Worm (Caenorhabditis elegans) whole organism, early embryonic: ENCODE results near the gene E01G6.1.

Experiments
- B0310.2 ChIP-seq: sonication (generic microtip); optimal IDR thresholded peaks from 2 replicates; lab custom pipeline; 2016; ENCODE audit warnings: mild to moderate bottlenecking, missing genetic modification characterization, missing compliant biosample characterization
- F13C5.2 ChIP-seq: sonication (generic microtip); optimal IDR thresholded peaks from 2 replicates; lab custom pipeline; 2017; ENCODE audit warnings: mild to moderate bottlenecking, missing genetic modification characterization, inconsistent platforms, missing compliant biosample characterization
- aly-1 ChIP-seq: sonication (generic microtip); optimal IDR thresholded peaks from 2 replicates; lab custom pipeline; 2016; ENCODE audit warnings: missing genetic modification characterization, missing compliant biosample characterization
- ama-1 ChIP-seq: fragments of 150-350 bp; optimal IDR thresholded peaks from 2 replicates; lab custom pipeline; 2014
- ceh-13 ChIP-seq: fragments of 200-800 bp; sonication (Bioruptor generic); optimal IDR thresholded peaks from 2 replicates; lab custom pipeline; 2018; ENCODE audit warnings: mild to moderate bottlenecking, missing genetic modification characterization, missing compliant biosample characterization
- ceh-36 ChIP-seq: sonication (generic microtip); optimal IDR thresholded peaks from 2 replicates; lab custom pipeline; 2016; ENCODE audit warnings: missing genetic modification characterization, inconsistent platforms, missing compliant biosample characterization
- ets-7 ChIP-seq: sonication (generic microtip); optimal IDR thresholded peaks from 2 replicates; lab custom pipeline; 2016; ENCODE audit warnings: missing genotype, missing genetic modification characterization, missing compliant biosample characterization
- flt-1 ChIP-seq: fragments of 200-800 bp; sonication (Bioruptor generic); IDR thresholded peaks from 2 replicates; pipeline ENCODE4 v1.3.6; 2022; ENCODE audit warnings: missing genetic modification characterization, missing compliant biosample characterization
- hmbx-1 ChIP-seq: sonication (generic microtip); optimal IDR thresholded peaks from 2 replicates; lab custom pipeline; 2016; ENCODE audit warnings: mild to moderate bottlenecking, missing genetic modification characterization, missing compliant biosample characterization
- hmg-4 ChIP-seq: fragments of 200-800 bp; sonication (Bioruptor generic); optimal IDR thresholded peaks from 2 replicates; lab custom pipeline; 2018; ENCODE audit warnings: mild to moderate bottlenecking, missing genetic modification characterization, missing compliant biosample characterization
- hnd-1 ChIP-seq: sonication (generic microtip); optimal IDR thresholded peaks from 2 replicates; lab custom pipeline; 2016; ENCODE audit warnings: missing genetic modification characterization, missing compliant biosample characterization
- pes-1 ChIP-seq: fragments of 200-800 bp; sonication (Bioruptor generic); IDR thresholded peaks from 2 replicates; pipeline ENCODE4 v1.3.6; 2022; ENCODE audit warnings: missing genetic modification reagents, missing genetic modification characterization, missing compliant biosample characterization
- scrt-1 ChIP-seq: fragments of 200-800 bp; sonication (Bioruptor generic); IDR thresholded peaks from 2 replicates; pipeline ENCODE4 v1.3.6; 2022; ENCODE audit warnings: missing genetic modification characterization, missing compliant biosample characterization
- sea-1 ChIP-seq: fragments of 200-800 bp; sonication (Bioruptor generic); conservative IDR thresholded peaks from 2 replicates; pipeline ENCODE4 v1.3.6; 2022; ENCODE audit warnings: missing genetic modification characterization, missing compliant biosample characterization
- tbx-11 ChIP-seq: fragments of 200-800 bp; sonication (Bioruptor generic); IDR thresholded peaks from 2 replicates; pipeline ENCODE4 v1.3.6; 2022; ENCODE audit warnings: missing genetic modification characterization, missing compliant biosample characterization
- tbx-37 ChIP-seq: fragments of 200-800 bp; sonication (Bioruptor generic); conservative IDR thresholded peaks from 2 replicates; pipeline ENCODE4 v1.3.6; 2022; ENCODE audit warnings: missing genetic modification reagents, missing genetic modification characterization, missing compliant biosample characterization
- tra-4 ChIP-seq: sonication (generic microtip); optimal IDR thresholded peaks from 2 replicates; lab custom pipeline; 2017; ENCODE audit warnings: missing genetic modification characterization, missing compliant biosample characterization

Gene E01G6.1

DNA sequence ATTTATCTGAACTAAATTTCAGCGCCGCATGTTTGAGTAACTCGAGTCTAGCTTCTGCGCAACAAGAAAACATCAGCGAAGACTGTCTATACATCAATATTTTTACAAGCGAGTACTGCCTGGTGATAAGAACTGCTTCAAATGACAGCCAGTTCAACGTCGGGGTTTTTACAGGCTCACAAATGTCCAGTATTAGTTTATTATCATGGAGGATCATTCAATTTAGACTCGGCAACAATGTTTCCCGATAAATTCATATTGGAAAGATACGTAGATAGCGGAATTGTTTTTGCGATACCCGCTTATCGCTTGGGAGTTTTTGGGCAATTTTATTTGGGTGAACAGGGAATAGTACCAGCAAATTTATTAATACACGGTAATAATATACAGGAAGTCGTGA is 30.3 kb upstream of the E01G6.1 start:
- TF ChIP-seq pes-1 = no peak
- no peak for TF ChIP-seq ceh-36 (tag; lab: Kevin White, UChicago)
- no peak for TF ChIP-seq tra-4

ce11 chrX:12234424-12234823 is 26.3 kb upstream of the E01G6.1 start:
- TF ChIP-seq tbx-11 (no peak), flt-1 (GFP tag; lab: Robert Waterston, UW) (no peak), hmbx-1 (no peak), hmg-4 (GFP tag; lab: Kevin White, UChicago) (no peak), aly-1 (tag; lab: Kevin White, UChicago) (no peak), tra-4 (no peak), sea-1 (GFP tag; lab: Robert Waterston, UW) (no peak), ceh-36 (tag; lab: Kevin White, UChicago) (no peak), hnd-1 (no peak), pes-1 (no peak), tbx-37 (no peak), B0310.2 (tag; lab: Kevin White, UChicago) (no peak), ceh-13 (GFP tag; lab: Kevin White, UChicago) (no peak), ets-7 (tag; lab: Kevin White, UChicago) (no peak), ama-1 (lab: Kevin White, UChicago) (no peak), F13C5.2 (tag; lab: Kevin White, UChicago) (no peak), scrt-1 (no peak)

- no peak for TF ChIP-seq aly-1 (tag; lab: Kevin White, UChicago)
- no peak for TF ChIP-seq pes-1
- no peak for TF ChIP-seq tbx-11
- no peak for TF ChIP-seq tra-4
Observed at ce11 chrX:12235388-12235787, 25.3 kb upstream of the E01G6.1 start, which contains the start of gene C23H4.6. Gene C23H4.6 (plus strand): TSS chrX:12235606.

DNA sequence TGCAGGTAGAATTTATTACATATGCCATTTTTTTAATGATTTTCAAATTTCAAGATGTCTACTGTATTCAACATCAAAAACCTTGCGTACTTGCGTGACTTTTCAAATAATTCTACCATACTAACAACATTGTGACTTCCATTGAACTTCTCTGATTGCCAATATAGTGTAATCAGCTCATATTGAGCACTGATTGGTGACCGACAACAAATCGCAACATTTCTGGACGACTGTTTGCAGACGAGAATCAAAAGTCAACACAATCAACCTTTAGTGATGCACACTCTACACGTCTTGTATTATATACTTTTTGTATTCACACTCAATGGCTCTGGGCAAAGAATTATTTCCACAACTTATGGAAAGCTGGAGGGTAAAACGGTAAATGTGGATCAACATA is 19.2 kb upstream of the E01G6.1 start, which contains the start of gene cest-3:
Gene cest-3 (plus strand): TSS at position 190 of the 400 bp plus-strand sequence.
- no peak for TF ChIP-seq tbx-37
- no peak for TF ChIP-seq tra-4
- no peak for TF ChIP-seq ceh-36 (tag; lab: Kevin White, UChicago)
- TF ChIP-seq F13C5.2 (tag; lab: Kevin White, UChicago) = no peak
- no peak for TF ChIP-seq flt-1 (GFP tag; lab: Robert Waterston, UW)
- no peak for TF ChIP-seq ceh-13 (GFP tag; lab: Kevin White, UChicago)
- TF ChIP-seq pes-1 = no peak
- no peak for TF ChIP-seq scrt-1
- TF ChIP-seq hnd-1 = no peak
- TF ChIP-seq aly-1 (tag; lab: Kevin White, UChicago) = no peak
- no peak for TF ChIP-seq tbx-11
- no peak for TF ChIP-seq sea-1 (GFP tag; lab: Robert Waterston, UW)
- no peak for TF ChIP-seq ama-1 (lab: Kevin White, UChicago)
- TF ChIP-seq hmbx-1 = no peak
- TF ChIP-seq B0310.2 (tag; lab: Kevin White, UChicago) = no peak
- TF ChIP-seq ets-7 (tag; lab: Kevin White, UChicago) = no peak
- no peak for TF ChIP-seq hmg-4 (GFP tag; lab: Kevin White, UChicago)

DNA sequence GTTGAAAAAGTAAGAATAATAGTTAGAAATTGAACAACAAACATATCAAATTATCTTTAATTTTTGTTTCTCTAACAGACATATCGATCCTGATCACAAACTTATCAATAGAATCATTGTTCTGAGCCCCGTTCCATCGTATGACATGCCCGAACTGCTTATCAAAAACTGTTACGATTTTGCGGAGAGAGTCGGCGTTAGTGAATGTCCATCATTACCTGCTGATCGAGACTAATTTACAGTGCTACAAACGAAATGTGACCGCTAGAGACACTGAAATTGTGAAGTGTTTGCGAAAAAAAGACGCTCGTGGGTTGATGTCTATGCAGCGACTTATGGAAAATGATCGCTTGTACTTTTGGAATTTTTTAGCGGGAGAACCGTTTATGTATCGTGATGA is 17.8 kb upstream of the E01G6.1 start:
- TF ChIP-seq hnd-1 (no peak), B0310.2 (tag; lab: Kevin White, UChicago) (no peak), pes-1 (no peak), tra-4 (no peak), F13C5.2 (tag; lab: Kevin White, UChicago) (no peak), hmbx-1 (no peak), ceh-36 (tag; lab: Kevin White, UChicago) (no peak), scrt-1 (no peak)

ce11 chrX:12248140-12248539 is 12.5 kb upstream of the E01G6.1 start:
- no peak for TF ChIP-seq B0310.2 (tag; lab: Kevin White, UChicago)
- TF ChIP-seq tra-4 = no peak
- TF ChIP-seq ama-1 (lab: Kevin White, UChicago) = no peak
- no peak for TF ChIP-seq ets-7 (tag; lab: Kevin White, UChicago)
- no peak for TF ChIP-seq ceh-36 (tag; lab: Kevin White, UChicago)
- no peak for TF ChIP-seq hnd-1
- TF ChIP-seq tbx-11 = no peak
- no peak for TF ChIP-seq sea-1 (GFP tag; lab: Robert Waterston, UW)
- no peak for TF ChIP-seq scrt-1

ce11 chrX:12252189-12252588 is 8.5 kb upstream of the E01G6.1 start:
- TF ChIP-seq ama-1 (lab: Kevin White, UChicago) (no peak), B0310.2 (tag; lab: Kevin White, UChicago) (no peak), hnd-1 (no peak), aly-1 (tag; lab: Kevin White, UChicago) (no peak), sea-1 (GFP tag; lab: Robert Waterston, UW) (no peak), tbx-11 (no peak), tra-4 (no peak), ets-7 (tag; lab: Kevin White, UChicago) (no peak), hmg-4 (GFP tag; lab: Kevin White, UChicago) (no peak), ceh-36 (tag; lab: Kevin White, UChicago) (no peak), scrt-1 (no peak), ceh-13 (GFP tag; lab: Kevin White, UChicago) (no peak), tbx-37 (no peak), pes-1 (no peak), F13C5.2 (tag; lab: Kevin White, UChicago) (no peak), flt-1 (GFP tag; lab: Robert Waterston, UW) (no peak)

DNA sequence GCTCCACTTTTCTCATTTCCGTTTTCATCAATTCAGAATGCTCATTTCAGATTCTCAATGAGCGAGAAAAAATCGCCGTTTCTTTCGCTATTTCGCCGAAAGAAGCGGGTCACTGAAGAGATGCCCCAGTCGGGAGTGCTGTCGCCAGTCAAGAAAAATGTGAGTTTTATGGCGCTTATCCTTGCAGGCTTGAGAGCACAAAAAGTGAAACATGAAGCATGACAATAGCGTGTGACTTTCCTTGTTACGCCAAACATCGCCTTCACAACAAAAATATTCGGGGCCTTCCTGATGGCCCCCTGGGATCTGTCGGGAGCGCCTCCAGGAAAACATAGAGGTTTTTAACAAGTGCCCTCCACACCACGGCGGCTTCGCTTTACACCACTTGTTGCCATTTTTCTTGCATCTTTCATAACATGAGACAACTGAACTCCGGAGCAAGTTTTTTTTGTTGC is 4.1 kb upstream of the E01G6.1 start, which contains the start of gene E01G6.2:
Gene E01G6.2 (plus strand): TSS at position 51 of the 455 bp plus-strand sequence.
- TF ChIP-seq flt-1 (GFP tag; lab: Robert Waterston, UW) (no peak), ama-1 (lab: Kevin White, UChicago) (no peak), hmg-4 (GFP tag; lab: Kevin White, UChicago) (no peak), tbx-11 (no peak)
